Worm (Caenorhabditis elegans) whole organism, late embryonic: ENCODE measurements around the gene nlp-41.

Source experiments
- F13H6.1 ChIP-seq: sonication (generic microtip); optimal IDR thresholded peaks from 2 replicates; lab custom pipeline; 2016; ENCODE audit warnings: missing genetic modification characterization, missing compliant biosample characterization
- K02D7.2 ChIP-seq: sonication (generic microtip); optimal IDR thresholded peaks from 2 replicates; lab custom pipeline; 2017; ENCODE audit warnings: mild to moderate bottlenecking, missing genetic modification characterization, missing compliant biosample characterization
- K09A11.1 ChIP-seq: sonication (generic microtip); optimal IDR thresholded peaks from 2 replicates; lab custom pipeline; 2017; ENCODE audit warnings: antibody characterized with exemption, mild to moderate bottlenecking, missing genetic modification characterization, missing compliant biosample characterization; ENCODE audit not compliant: insufficient read depth
- Y22D7AL.16 ChIP-seq: sonication (generic microtip); optimal IDR thresholded peaks from 2 replicates; lab custom pipeline; 2016; ENCODE audit warnings: missing genetic modification characterization, missing compliant biosample characterization
- ceh-14 ChIP-seq: sonication (generic microtip); optimal IDR thresholded peaks from 2 replicates; lab custom pipeline; 2016; ENCODE audit warnings: missing genotype, missing genetic modification characterization, missing compliant biosample characterization
- ceh-19 ChIP-seq: fragments of 200-800 bp; sonication (Bioruptor generic); optimal IDR thresholded peaks from 2 replicates; lab custom pipeline; 2018; ENCODE audit warnings: mild to moderate bottlenecking, missing genetic modification characterization, missing compliant biosample characterization
- ceh-22 ChIP-seq: sonication (generic microtip); optimal IDR thresholded peaks from 2 replicates; lab custom pipeline; 2017; ENCODE audit warnings: missing biosample characterization, missing genetic modification characterization
- ceh-30 ChIP-seq: fragments of 150-350 bp; optimal IDR thresholded peaks from 2 replicates; lab custom pipeline; 2014; ENCODE audit warnings: missing biosample characterization, missing genetic modification characterization
- ceh-31 ChIP-seq: sonication (generic microtip); optimal IDR thresholded peaks from 2 replicates; lab custom pipeline; 2016; ENCODE audit warnings: missing genetic modification characterization, missing compliant biosample characterization
- ceh-45 ChIP-seq: fragments of 200-800 bp; sonication (Bioruptor generic); IDR thresholded peaks from 2 replicates; pipeline ENCODE4 v1.3.6; 2022; ENCODE audit warnings: missing genetic modification reagents, missing genetic modification characterization, missing compliant biosample characterization
- ceh-9 ChIP-seq: sonication (generic microtip); optimal IDR thresholded peaks from 2 replicates; lab custom pipeline; 2016; ENCODE audit warnings: mild to moderate bottlenecking, missing genetic modification characterization, inconsistent platforms, missing compliant biosample characterization
- che-1 ChIP-seq: sonication (generic microtip); optimal IDR thresholded peaks from 2 replicates; lab custom pipeline; 2016; ENCODE audit warnings: mild to moderate bottlenecking, missing genetic modification characterization, missing compliant biosample characterization
- elt-4 ChIP-seq: sonication (generic microtip); optimal IDR thresholded peaks from 2 replicates; lab custom pipeline; 2016; ENCODE audit warnings: missing genetic modification characterization, missing compliant biosample characterization
- ets-4 ChIP-seq: sonication (generic microtip); optimal IDR thresholded peaks from 2 replicates; lab custom pipeline; 2016; ENCODE audit warnings: missing genetic modification characterization, missing compliant biosample characterization
- fkh-10 ChIP-seq: fragments of 150-350 bp; optimal IDR thresholded peaks from 2 replicates; lab custom pipeline; 2014; ENCODE audit warnings: missing biosample characterization, missing genetic modification reagents, missing genetic modification characterization
- hlh-30 ChIP-seq: sonication (generic microtip); optimal IDR thresholded peaks from 2 replicates; lab custom pipeline; 2017; ENCODE audit warnings: antibody characterized with exemption, missing genetic modification characterization, missing compliant biosample characterization; ENCODE audit not compliant: insufficient read depth
- hlh-6 ChIP-seq: sonication (generic microtip); optimal IDR thresholded peaks from 2 replicates; lab custom pipeline; 2016; ENCODE audit warnings: missing genotype, missing genetic modification characterization, missing compliant biosample characterization
- hlh-8 ChIP-seq: sonication (generic microtip); optimal IDR thresholded peaks from 2 replicates; lab custom pipeline; 2016; ENCODE audit warnings: missing genotype, missing genetic modification characterization, missing compliant biosample characterization
- lim-6 ChIP-seq: sonication (generic microtip); optimal IDR thresholded peaks from 2 replicates; lab custom pipeline; 2016; ENCODE audit warnings: missing genetic modification characterization, missing compliant biosample characterization
- madf-2 ChIP-seq: sonication (generic microtip); optimal IDR thresholded peaks from 2 replicates; lab custom pipeline; 2017; ENCODE audit warnings: missing genetic modification characterization, missing compliant biosample characterization
- mec-3 ChIP-seq: sonication (generic microtip); optimal IDR thresholded peaks from 2 replicates; lab custom pipeline; 2016; ENCODE audit warnings: borderline replicate concordance, missing genetic modification characterization, missing compliant biosample characterization
- nfya-1 ChIP-seq: sonication (generic microtip); optimal IDR thresholded peaks from 2 replicates; lab custom pipeline; 2017; ENCODE audit warnings: missing genetic modification characterization, mild to moderate bottlenecking, missing compliant biosample characterization, antibody characterized with exemption, moderate library complexity
- npax-4 ChIP-seq: sonication (generic microtip); optimal IDR thresholded peaks from 2 replicates; lab custom pipeline; 2016; ENCODE audit warnings: missing genetic modification characterization, missing compliant biosample characterization
- pax-1 ChIP-seq: fragments of 150-350 bp; optimal IDR thresholded peaks from 2 replicates; lab custom pipeline; 2014; ENCODE audit warnings: missing biosample characterization, missing genetic modification characterization
- pros-1 ChIP-seq: fragments of 150-350 bp; optimal IDR thresholded peaks from 2 replicates; lab custom pipeline; 2014; ENCODE audit warnings: missing biosample characterization, missing genetic modification reagents, missing genetic modification characterization
- ref-2 ChIP-seq: sonication (generic microtip); optimal IDR thresholded peaks from 2 replicates; lab custom pipeline; 2016; ENCODE audit warnings: missing genetic modification characterization, missing compliant biosample characterization
- sdc-2 ChIP-seq: sonication (generic microtip); optimal IDR thresholded peaks from 2 replicates; lab custom pipeline; 2016; ENCODE audit warnings: missing genotype, missing genetic modification characterization, missing compliant biosample characterization
- sox-4 ChIP-seq: sonication (generic microtip); optimal IDR thresholded peaks from 2 replicates; lab custom pipeline; 2017; ENCODE audit warnings: mild to moderate bottlenecking, missing genetic modification characterization, inconsistent platforms, missing compliant biosample characterization
- syd-9 ChIP-seq: sonication (generic microtip); optimal IDR thresholded peaks from 2 replicates; lab custom pipeline; 2016; ENCODE audit warnings: mild to moderate bottlenecking, missing genetic modification characterization, moderate library complexity, missing compliant biosample characterization
- tbx-2 ChIP-seq: sonication (generic microtip); optimal IDR thresholded peaks from 2 replicates; lab custom pipeline; 2016; ENCODE audit warnings: missing genetic modification characterization, missing compliant biosample characterization
- tbx-7 ChIP-seq: sonication (generic microtip); optimal IDR thresholded peaks from 2 replicates; lab custom pipeline; 2016; ENCODE audit warnings: missing genotype, missing genetic modification characterization, missing compliant biosample characterization
- unc-3 ChIP-seq, 2 experiments: fragments of 200-800 bp in 1 of 2; sonication (Bioruptor generic) in 1 of 2; sonication (generic microtip) in 1 of 2; conservative IDR thresholded peaks in 1 of 2; optimal IDR thresholded peaks in 1 of 2; 2 replicates each; pipeline versions ENCODE4 v1.3.6 to Lab custom; 2016 to 2022; ENCODE audit warnings: missing compliant biosample characterization in 2 of 2, missing genetic modification characterization in 2 of 2, missing genetic modification reagents in 1 of 2
- unc-42 ChIP-seq: sonication (generic microtip); optimal IDR thresholded peaks from 2 replicates; lab custom pipeline; 2016; ENCODE audit warnings: missing genotype, missing genetic modification characterization, missing compliant biosample characterization
- unc-55 ChIP-seq: sonication (generic microtip); optimal IDR thresholded peaks from 2 replicates; lab custom pipeline; 2017; ENCODE audit warnings: missing biosample characterization, missing genetic modification reagents, missing genetic modification characterization
- zip-5 ChIP-seq: sonication (generic microtip); optimal IDR thresholded peaks from 2 replicates; lab custom pipeline; 2016; ENCODE audit warnings: missing genetic modification characterization, missing compliant biosample characterization
- ztf-16 ChIP-seq: sonication (generic microtip); optimal IDR thresholded peaks from 2 replicates; lab custom pipeline; 2017; ENCODE audit warnings: missing genetic modification characterization, missing compliant biosample characterization

Gene nlp-41

DNA sequence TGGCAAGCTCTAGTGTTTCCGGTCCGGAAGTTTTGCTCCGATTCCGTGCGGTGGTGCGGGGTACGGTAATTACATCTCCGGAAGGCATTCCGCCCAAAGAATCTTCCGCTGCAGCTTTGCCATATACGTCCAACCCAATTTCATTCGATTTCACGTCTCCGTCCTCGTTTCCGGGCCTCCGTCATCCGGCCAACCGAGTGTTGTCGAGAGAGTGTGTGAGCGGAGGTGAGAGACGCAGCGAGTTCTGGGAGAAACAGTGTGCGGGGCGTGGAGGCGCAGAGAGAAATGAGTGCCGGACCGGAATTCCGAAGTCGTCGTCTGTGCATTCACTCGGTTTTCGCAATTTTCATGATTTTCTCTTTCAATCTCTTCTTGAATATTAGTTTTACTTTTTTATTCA lies 18.6 kb downstream of the nlp-41 start:
- TF ChIP-seq ref-2 (tag; lab: Kevin White, UChicago) (no peak), hlh-8 (tag; lab: Kevin White, UChicago) (no peak), ceh-31 (peak; percentile 54), unc-42 (tag; lab: Kevin White, UChicago) (peak; percentile 86), fkh-10 (GFP tag; lab: Kevin White, UChicago) (peak; percentile 34)

DNA sequence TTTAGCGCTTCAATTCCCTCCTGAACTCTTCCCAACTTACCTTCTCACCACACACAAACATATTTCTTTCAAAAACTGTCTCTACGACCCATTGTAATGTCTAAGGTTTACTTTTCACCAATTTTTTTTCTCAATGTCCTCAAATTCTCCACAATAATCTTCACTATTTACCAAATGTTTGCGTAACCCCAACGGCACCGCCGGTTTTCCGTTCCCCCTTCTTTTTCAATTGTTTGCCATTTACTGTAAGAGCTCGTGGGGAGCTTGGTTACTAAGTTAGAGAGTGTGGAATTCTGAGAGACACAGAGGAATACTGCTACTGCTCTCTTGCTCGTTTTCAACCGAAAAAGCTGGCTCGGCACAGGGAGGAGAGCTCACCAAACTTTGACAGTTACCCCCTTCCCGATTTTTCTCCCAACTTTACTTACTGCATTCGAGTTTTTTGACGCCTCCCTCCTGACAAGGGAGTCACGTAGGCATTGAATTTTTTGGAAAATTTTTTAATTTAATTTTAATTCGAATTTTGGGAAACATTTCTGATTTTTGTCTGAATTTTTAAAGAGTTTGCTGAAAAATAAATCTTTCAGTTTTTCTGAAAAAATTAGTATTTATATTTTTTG lies 19.9 kb downstream of the nlp-41 start:
- TF ChIP-seq hlh-6 (tag; lab: Kevin White, UChicago) = no peak
- no peak for TF ChIP-seq ets-4 (tag; lab: Kevin White, UChicago)
- TF ChIP-seq ceh-19 = no peak
- no peak for TF ChIP-seq tbx-2 (tag; lab: Kevin White, UChicago)
- TF ChIP-seq lim-6 = no peak
- TF ChIP-seq Y22D7AL.16 (tag; lab: Kevin White, UChicago) = no peak
- no peak for TF ChIP-seq K09A11.1 (tag; lab: Kevin White, UChicago)
- no peak for TF ChIP-seq unc-42 (tag; lab: Kevin White, UChicago)
- TF ChIP-seq unc-55 (GFP tag; lab: Kevin White, UChicago) = no peak
- TF ChIP-seq ceh-45 = no peak
- no peak for TF ChIP-seq ceh-22 (tag; lab: Kevin White, UChicago)

DNA sequence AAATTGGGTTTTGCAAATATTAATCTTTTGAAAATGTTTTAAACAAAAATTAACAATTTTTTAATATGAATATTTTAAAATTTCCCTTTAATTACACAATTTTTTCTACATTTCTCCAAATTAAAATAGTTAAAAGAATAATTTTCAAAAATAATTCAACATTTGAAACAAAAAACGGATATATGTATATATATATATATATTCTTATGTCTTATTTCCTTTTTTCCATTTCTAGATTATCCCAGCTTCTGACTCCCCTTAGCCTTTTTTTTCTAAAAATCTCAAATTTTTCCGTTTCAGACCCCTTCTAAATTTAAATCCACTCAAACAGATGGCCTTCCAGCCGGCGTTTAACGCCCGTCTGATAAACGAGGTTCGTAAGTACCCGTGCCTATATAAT lies 22.6 kb downstream of the nlp-41 start, which contains the start of gene madf-5:
Gene madf-5, plus strand, starts transcription at position 301 of the 400 bp plus-strand sequence.
- TF ChIP-seq pax-1 (tag; lab: Kevin White, UChicago) = no peak
- no peak for TF ChIP-seq tbx-2 (tag; lab: Kevin White, UChicago)

DNA sequence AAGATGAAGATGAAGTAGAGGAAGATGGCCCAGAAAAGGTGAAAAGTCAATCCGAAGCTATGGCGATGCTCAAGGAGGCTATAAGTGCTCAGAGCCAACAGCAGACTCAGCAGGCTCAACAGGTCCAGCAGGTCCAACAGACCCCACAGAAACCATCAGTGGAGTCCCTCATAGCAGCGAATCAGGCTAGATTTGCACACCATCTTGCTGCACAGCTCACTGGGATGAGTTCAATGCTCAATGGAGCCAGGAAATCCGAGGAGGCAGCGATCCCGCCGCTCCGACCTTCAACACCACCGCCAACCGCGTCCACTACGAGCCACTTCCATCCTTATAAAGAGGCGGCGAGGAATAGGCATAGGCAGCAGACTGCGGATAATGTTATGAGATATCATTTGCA lies 24.1 kb downstream of the nlp-41 start:
- TF ChIP-seq sox-4 = no peak
- TF ChIP-seq K02D7.2 (tag; lab: Kevin White, UChicago) = no peak
- no peak for TF ChIP-seq mec-3 (tag; lab: Kevin White, UChicago)
- no peak for TF ChIP-seq nfya-1 (tag; lab: Kevin White, UChicago)
- no peak for TF ChIP-seq unc-3 (GFP tag; conservative IDR thresholded peaks at IDR 0.05; lab: Robert Waterston, UW)
- no peak for TF ChIP-seq unc-3 (tag; optimal IDR thresholded peaks at IDR 0.05; lab: Kevin White, UChicago)
- no peak for TF ChIP-seq madf-2 (tag; lab: Kevin White, UChicago)
- no peak for TF ChIP-seq hlh-30 (tag; lab: Kevin White, UChicago)
- no peak for TF ChIP-seq pros-1 (tag; lab: Kevin White, UChicago)
- no peak for TF ChIP-seq syd-9 (tag; lab: Kevin White, UChicago)
- no peak for TF ChIP-seq elt-4 (tag; lab: Kevin White, UChicago)
- TF ChIP-seq zip-5 = no peak
- TF ChIP-seq F13H6.1 (tag; lab: Kevin White, UChicago) = no peak
- TF ChIP-seq ceh-30 (tag; lab: Kevin White, UChicago) = no peak
- no peak for TF ChIP-seq npax-4 (tag; lab: Kevin White, UChicago)
- TF ChIP-seq sdc-2 = no peak
- no peak for TF ChIP-seq ceh-45
- TF ChIP-seq, all 69 proteins: peak for 0

DNA sequence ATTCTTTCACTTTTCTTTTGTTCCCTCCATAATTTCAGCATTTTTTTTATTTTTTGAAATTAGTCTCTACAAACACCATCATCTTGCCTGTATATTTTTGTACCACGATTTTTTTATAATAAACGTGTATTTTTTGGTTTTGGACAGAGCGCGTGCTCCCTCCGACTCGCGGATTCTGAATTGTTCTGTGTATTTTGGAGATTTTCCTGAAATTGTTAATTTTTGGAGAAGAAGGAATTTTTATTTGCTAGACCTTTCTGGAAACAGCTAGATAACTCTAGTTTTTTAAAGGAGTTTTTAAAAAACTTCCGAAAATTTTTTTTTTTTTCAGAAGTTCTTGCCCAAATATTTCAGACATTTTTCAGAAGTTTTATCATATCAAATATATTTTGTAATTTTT lies 25.7 kb downstream of the nlp-41 start, which contains the start of gene C01G12.13:
Gene C01G12.13, plus strand, starts transcription at position 301 of the 400 bp plus-strand sequence.
- TF ChIP-seq tbx-7 (no peak), che-1 (tag; lab: Kevin White, UChicago) (no peak), nfya-1 (tag; lab: Kevin White, UChicago) (no peak), unc-42 (tag; lab: Kevin White, UChicago) (no peak), ceh-14 (tag; lab: Kevin White, UChicago) (no peak), ztf-16 (tag; lab: Kevin White, UChicago) (no peak), K09A11.1 (tag; lab: Kevin White, UChicago) (no peak), unc-55 (GFP tag; lab: Kevin White, UChicago) (no peak), pax-1 (tag; lab: Kevin White, UChicago) (no peak), ceh-9 (tag; lab: Kevin White, UChicago) (no peak)
